Worm (Caenorhabditis elegans) whole organism, late embryonic: ENCODE data around the gene unc-53.

ENCODE experiments used
- ama-1 ChIP-seq: fragments of 150-350 bp; optimal IDR thresholded peaks from 2 replicates; lab custom pipeline; 2014
- ceh-9 ChIP-seq: sonication (generic microtip); optimal IDR thresholded peaks from 2 replicates; lab custom pipeline; 2016; ENCODE audit warnings: mild to moderate bottlenecking, missing genetic modification characterization, inconsistent platforms, missing compliant biosample characterization
- fkh-10 ChIP-seq: fragments of 150-350 bp; optimal IDR thresholded peaks from 2 replicates; lab custom pipeline; 2014; ENCODE audit warnings: missing biosample characterization, missing genetic modification reagents, missing genetic modification characterization
- lin-11 ChIP-seq: fragments of 200-800 bp; sonication (Bioruptor generic); optimal IDR thresholded peaks from 2 replicates; lab custom pipeline; 2018; ENCODE audit warnings: mild to moderate bottlenecking, missing genetic modification characterization, missing compliant biosample characterization
- nhr-11 ChIP-seq: fragments of 150-350 bp; optimal IDR thresholded peaks from 2 replicates; lab custom pipeline; 2014; ENCODE audit warnings: missing biosample characterization, missing genetic modification characterization
- pha-4 ChIP-seq: fragments of 150-350 bp; optimal IDR thresholded peaks from 2 replicates; lab custom pipeline; 2018; ENCODE audit warnings: missing biosample characterization, missing genetic modification reagents, missing genetic modification characterization
- tbx-7 ChIP-seq: sonication (generic microtip); optimal IDR thresholded peaks from 2 replicates; lab custom pipeline; 2016; ENCODE audit warnings: missing genotype, missing genetic modification characterization, missing compliant biosample characterization
- unc-55 ChIP-seq: sonication (generic microtip); optimal IDR thresholded peaks from 2 replicates; lab custom pipeline; 2017; ENCODE audit warnings: missing biosample characterization, missing genetic modification reagents, missing genetic modification characterization

- TF ChIP-seq fkh-10 (no peak), lin-11 (tag; lab: Kevin White, UChicago) (no peak), tbx-7 (tag; lab: Kevin White, UChicago) (no peak), unc-55 (no peak), pha-4 (tag; lab: Kevin White, UChicago) (no peak), nhr-11 (no peak), ama-1 (lab: Kevin White, UChicago) (no peak), ceh-9 (no peak)
Measured at ce11 chrII:11032812-11033211, 56.4 kb downstream of the unc-53 start.
